Fruit fly (Drosophila melanogaster): ENCODE results near the gene ncd.

ncd gene

DNA sequence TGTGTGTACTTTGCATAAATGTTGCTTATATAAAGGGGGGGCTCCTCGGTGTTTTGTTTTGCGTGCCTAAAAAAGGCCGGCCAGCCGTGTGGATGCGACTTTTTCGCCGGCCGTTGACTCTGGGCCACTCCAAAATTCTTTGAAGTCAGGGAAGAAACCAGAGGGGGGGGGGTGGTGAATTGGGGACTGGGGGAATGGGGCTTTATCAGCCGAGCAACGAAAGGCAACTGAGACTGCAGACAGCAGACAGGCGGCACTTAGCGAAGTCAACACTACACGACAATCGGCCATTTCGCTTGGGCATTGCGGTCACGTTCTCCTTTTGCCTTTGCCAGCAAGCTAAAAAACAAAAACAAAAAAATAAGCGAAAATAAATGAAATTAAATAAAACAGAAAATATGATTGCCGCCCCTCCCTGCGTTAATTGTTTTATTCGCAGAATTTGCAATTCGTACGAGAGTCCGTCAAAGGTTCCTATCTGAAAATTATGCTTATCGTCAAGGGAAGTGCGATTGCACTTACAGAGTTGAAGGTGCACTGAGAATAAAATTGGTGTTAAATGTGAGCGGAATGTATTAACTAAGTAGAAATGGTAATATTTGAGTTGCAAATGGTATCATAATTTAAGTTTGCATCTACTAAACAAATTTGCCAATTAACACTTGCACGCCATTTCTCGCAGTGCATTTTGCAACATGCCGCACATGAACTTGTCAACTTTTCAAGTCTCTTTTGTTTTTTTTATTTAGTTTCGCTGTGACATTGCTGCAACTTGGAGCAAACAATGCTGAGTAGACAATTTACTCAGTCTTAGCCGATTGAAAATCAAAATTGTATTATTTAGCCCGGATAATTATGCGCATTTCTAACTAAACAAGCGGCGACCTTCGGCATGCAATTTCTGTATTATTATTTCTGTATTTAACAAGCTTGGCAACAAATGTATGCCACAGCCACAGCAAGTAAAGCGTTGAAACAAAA, 20.6 kb downstream of the ncd start:
- peak; percentile 63 for TF ChIP-seq CG17806 (tag; optimal IDR thresholded peaks at IDR 0.05)
- peak; percentile 90 for TF ChIP-seq Snoo (tag; optimal IDR thresholded peaks at IDR 0.05)
- no peak; the same call in 1 of the 2 replicates for TF ChIP-seq CG12605 (GFP tag; IDR thresholded peaks at IDR 0.05)
- TF ChIP-seq D1 (tag; optimal IDR thresholded peaks at IDR 0.05) = no peak
- no peak for TF ChIP-seq EcR (GFP tag; optimal IDR thresholded peaks at IDR 0.05)
- TF ChIP-seq Pif1B (GFP tag; optimal IDR thresholded peaks at IDR 0.05) = peak; percentile 77
- TF ChIP-seq CG14655 (GFP tag; optimal IDR thresholded peaks at IDR 0.05) = no peak
- TF ChIP-seq CG9948 (tag; optimal IDR thresholded peaks at IDR 0.05) = peak; percentile 49
- TF ChIP-seq fd96Ca (GFP tag; IDR thresholded peaks at IDR 0.05) = peak; percentile 74
- TF ChIP-seq CG34367 (tag; optimal IDR thresholded peaks at IDR 0.05) = no peak
- TF ChIP-seq CG10348 (GFP tag; IDR thresholded peaks at IDR 0.05) = no peak
- 0 out of 2 replicates have a peak, but pooled peaks have one; percentile 28 for TF ChIP-seq rn (GFP tag; IDR thresholded peaks at IDR 0.05)
- no peak for TF ChIP-seq gl (tag; optimal IDR thresholded peaks at IDR 0.05)
- peak; percentile 71 for TF ChIP-seq CG8159 (tag; optimal IDR thresholded peaks at IDR 0.05)
- no peak for TF ChIP-seq CG13204 (GFP tag; optimal IDR thresholded peaks at IDR 0.05)
- TF ChIP-seq Ets98B (GFP tag; IDR thresholded peaks at IDR 0.05) = 0 out of 2 replicates have a peak, but pooled peaks have one; percentile 22
- TF ChIP-seq CG4496 (GFP tag; IDR thresholded peaks at IDR 0.05) = peak; percentile 75
- peak; percentile 53 for TF ChIP-seq CG8301 (tag; optimal IDR thresholded peaks at IDR 0.05)
- peak; percentile 59; the same call in 1 of the 2 replicates for TF ChIP-seq CG32121 (GFP tag; IDR thresholded peaks at IDR 0.05)
- peak; percentile 87 for TF ChIP-seq Pif1A (GFP tag; optimal IDR thresholded peaks at IDR 0.05)
- no peak for TF ChIP-seq CG15710 (tag; optimal IDR thresholded peaks at IDR 0.05)

DNA sequence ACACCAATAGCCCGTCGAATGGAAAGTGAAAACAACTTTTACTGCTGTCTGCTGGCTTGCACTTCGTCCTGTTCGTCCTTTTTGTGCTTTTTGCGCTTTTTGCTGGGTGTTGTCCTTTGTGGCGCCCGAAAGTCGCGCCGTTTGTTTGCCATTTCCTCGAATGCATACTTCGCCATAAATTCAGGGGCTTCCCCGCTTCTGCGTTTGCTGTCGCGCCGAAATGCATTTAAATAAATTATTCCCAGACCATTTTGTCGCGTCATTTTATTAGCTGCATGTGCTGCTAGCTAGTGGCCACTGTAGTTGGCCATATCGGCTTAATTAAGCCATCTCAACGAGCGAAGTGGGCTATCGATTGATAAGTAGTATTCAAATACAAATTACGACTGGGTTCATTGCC, 21.7 kb downstream of the ncd start:
- TF ChIP-seq CG10348 (GFP tag; IDR thresholded peaks at IDR 0.05) (no peak), Snoo (tag; optimal IDR thresholded peaks at IDR 0.05) (no peak), Pif1B (GFP tag; optimal IDR thresholded peaks at IDR 0.05) (no peak), CG8301 (tag; optimal IDR thresholded peaks at IDR 0.05) (no peak), CG9948 (tag; optimal IDR thresholded peaks at IDR 0.05) (no peak), CG8159 (tag; optimal IDR thresholded peaks at IDR 0.05) (no peak), CG34367 (tag; optimal IDR thresholded peaks at IDR 0.05) (no peak), EcR (GFP tag; optimal IDR thresholded peaks at IDR 0.05) (no peak), CG4496 (GFP tag; IDR thresholded peaks at IDR 0.05) (no peak), rn (GFP tag; IDR thresholded peaks at IDR 0.05) (no peak), fd96Ca (GFP tag; IDR thresholded peaks at IDR 0.05) (no peak), CG14655 (GFP tag; optimal IDR thresholded peaks at IDR 0.05) (no peak), Pif1A (GFP tag; optimal IDR thresholded peaks at IDR 0.05) (no peak), CG13204 (GFP tag; optimal IDR thresholded peaks at IDR 0.05) (no peak), CG32121 (GFP tag; IDR thresholded peaks at IDR 0.05) (no peak), Ets98B (GFP tag; IDR thresholded peaks at IDR 0.05) (no peak), D1 (tag; optimal IDR thresholded peaks at IDR 0.05) (no peak), CG12605 (GFP tag; IDR thresholded peaks at IDR 0.05) (no peak)

DNA sequence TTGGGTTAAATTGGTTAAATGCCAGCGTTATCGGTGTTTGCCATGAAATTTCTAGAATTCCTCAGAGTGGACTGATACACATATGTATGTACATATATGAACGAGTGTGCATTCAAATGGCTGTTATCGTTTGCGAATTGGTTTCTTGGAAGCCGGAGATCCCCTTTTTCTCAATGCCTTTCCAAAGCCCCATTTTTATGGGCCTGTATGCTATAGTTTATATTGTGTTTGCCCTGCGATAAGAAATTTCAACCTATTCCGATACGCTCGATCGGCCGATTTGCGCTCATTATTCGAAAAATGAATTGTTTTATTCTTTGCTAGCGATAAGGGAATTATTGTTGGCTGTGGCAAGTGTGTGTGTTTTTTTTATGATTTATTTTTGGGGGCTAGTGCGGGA, 23.7 kb downstream of the ncd start:
- TF ChIP-seq CG32121 (GFP tag; IDR thresholded peaks at IDR 0.05) (no peak), CG15710 (tag; optimal IDR thresholded peaks at IDR 0.05) (no peak), CG9948 (tag; optimal IDR thresholded peaks at IDR 0.05) (no peak), CG10348 (GFP tag; IDR thresholded peaks at IDR 0.05) (no peak), CG34367 (tag; optimal IDR thresholded peaks at IDR 0.05) (no peak), CG4496 (GFP tag; IDR thresholded peaks at IDR 0.05) (no peak), D1 (tag; optimal IDR thresholded peaks at IDR 0.05) (no peak), Snoo (tag; optimal IDR thresholded peaks at IDR 0.05) (no peak), CG8159 (tag; optimal IDR thresholded peaks at IDR 0.05) (no peak), CG13204 (GFP tag; optimal IDR thresholded peaks at IDR 0.05) (no peak), Ets98B (GFP tag; IDR thresholded peaks at IDR 0.05) (no peak)

DNA sequence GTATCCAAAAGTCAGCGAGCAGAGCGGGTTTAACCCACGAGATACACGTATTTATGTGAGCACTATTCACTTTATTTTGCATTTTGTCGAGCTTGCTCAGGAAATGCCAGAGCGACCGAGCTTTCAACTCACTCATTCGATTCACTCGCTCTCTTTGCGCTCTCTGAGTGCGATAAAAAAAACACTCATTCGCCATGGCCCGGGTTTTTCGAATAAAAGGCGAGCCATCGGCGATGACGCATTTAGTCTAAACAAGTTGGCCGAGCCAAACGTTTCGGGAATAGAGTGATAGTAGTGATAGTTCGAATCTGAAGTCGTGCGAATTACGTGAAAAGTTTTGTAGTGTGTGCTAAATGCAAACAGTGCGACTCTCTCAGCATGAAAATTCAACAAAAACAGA, 24.6 kb downstream of the ncd start:
- TF ChIP-seq EcR (GFP tag; optimal IDR thresholded peaks at IDR 0.05) (peak; percentile 71), CG8301 (tag; optimal IDR thresholded peaks at IDR 0.05) (no peak), D1 (tag; optimal IDR thresholded peaks at IDR 0.05) (no peak), CG34367 (tag; optimal IDR thresholded peaks at IDR 0.05) (no peak), CG12605 (GFP tag; IDR thresholded peaks at IDR 0.05) (no peak), CG10348 (GFP tag; IDR thresholded peaks at IDR 0.05) (no peak), Pif1B (GFP tag; optimal IDR thresholded peaks at IDR 0.05) (peak; percentile 0), Ets98B (GFP tag; IDR thresholded peaks at IDR 0.05) (peak; percentile 49; the same call in 1 of the 2 replicates), CG4496 (GFP tag; IDR thresholded peaks at IDR 0.05) (0 out of 3 replicates have a peak, but pooled peaks have one; percentile 44), Pif1A (GFP tag; optimal IDR thresholded peaks at IDR 0.05) (no peak), CG17806 (tag; optimal IDR thresholded peaks at IDR 0.05) (no peak), Snoo (tag; optimal IDR thresholded peaks at IDR 0.05) (peak; percentile 36), CG9948 (tag; optimal IDR thresholded peaks at IDR 0.05) (no peak), CG32121 (GFP tag; IDR thresholded peaks at IDR 0.05) (peak; percentile 44; the same call in 1 of the 2 replicates), CG15710 (tag; optimal IDR thresholded peaks at IDR 0.05) (no peak), fd96Ca (GFP tag; IDR thresholded peaks at IDR 0.05) (no peak), rn (GFP tag; IDR thresholded peaks at IDR 0.05) (no peak), gl (tag; optimal IDR thresholded peaks at IDR 0.05) (no peak), CG8159 (tag; optimal IDR thresholded peaks at IDR 0.05) (peak; percentile 20), CG13204 (GFP tag; optimal IDR thresholded peaks at IDR 0.05) (peak; percentile 40), CG14655 (GFP tag; optimal IDR thresholded peaks at IDR 0.05) (no peak)

DNA sequence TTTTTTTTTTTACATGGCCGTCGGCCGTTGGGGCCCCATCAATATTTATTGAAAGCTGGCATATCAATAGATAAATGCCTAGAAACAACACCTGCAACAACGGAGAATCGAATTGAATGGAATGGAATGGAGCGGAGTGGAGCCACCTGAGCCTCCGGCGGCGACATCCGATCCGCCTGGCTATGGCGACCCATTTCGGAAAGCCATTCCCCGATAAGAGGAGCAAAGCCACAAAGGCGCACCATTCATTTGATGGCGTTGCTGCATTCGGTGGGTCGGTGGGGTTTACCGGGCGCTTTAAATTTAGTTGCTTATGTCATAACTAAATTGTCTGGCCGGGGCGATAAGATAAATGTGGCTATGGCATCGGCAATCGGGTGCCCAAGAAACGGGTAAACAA, 25.1 kb downstream of the ncd start:
- no peak for TF ChIP-seq CG8159 (tag; optimal IDR thresholded peaks at IDR 0.05)
- TF ChIP-seq fd96Ca (GFP tag; IDR thresholded peaks at IDR 0.05) = no peak
- no peak for TF ChIP-seq CG9948 (tag; optimal IDR thresholded peaks at IDR 0.05)
- no peak for TF ChIP-seq CG4496 (GFP tag; IDR thresholded peaks at IDR 0.05)
